Fruit fly (Drosophila melanogaster) whole organism, wandering third instar larva: ENCODE measurements around the gene ric8a.
A peak's percentile ranks its signal among the peaks of the same experiment; 100 is the strongest.

Source experiments
- CG32264 ChIP-seq: fragments of 200-800 bp; sonication (Bioruptor generic); optimal IDR thresholded peaks from 2 replicates; lab custom pipeline; 2016; ENCODE audit warnings: missing biosample characterization, missing genetic modification characterization
- CG9705 ChIP-seq: fragments of 200-800 bp; sonication (Bioruptor generic); optimal IDR thresholded peaks from 2 replicates; lab custom pipeline; 2018; ENCODE audit warnings: missing biosample characterization, mild to moderate bottlenecking, missing genetic modification characterization
- Dfd ChIP-seq: fragments of >200 bp; optimal IDR thresholded peaks from 2 replicates; lab custom pipeline; 2017; ENCODE audit warnings: missing biosample characterization, missing genetic modification characterization
- Dif ChIP-seq: fragments of 200-275, 200-300 bp; sonication (Bioruptor generic); optimal IDR thresholded peaks from 2 replicates; lab custom pipeline; 2018; ENCODE audit warnings: missing biosample characterization, missing genetic modification characterization; ENCODE audit not compliant: partially characterized antibody
- HLH106 ChIP-seq: fragments of 200-800 bp; optimal IDR thresholded peaks from 3 replicates; lab custom pipeline; 2019; ENCODE audit warnings: missing biosample characterization, mild to moderate bottlenecking, missing genetic modification characterization, moderate library complexity
- Hnf4 ChIP-seq: fragments of 200-800 bp; sonication (Bioruptor generic); optimal IDR thresholded peaks from 2 replicates; lab custom pipeline; 2016; ENCODE audit warnings: missing biosample characterization, mild to moderate bottlenecking, missing genetic modification characterization
- Hr78 ChIP-seq: fragments of >200 bp; optimal IDR thresholded peaks from 2 replicates; lab custom pipeline; 2017; ENCODE audit warnings: missing biosample characterization, missing genetic modification characterization
- Hr83 ChIP-seq: fragments of 200-300 bp; sonication (Bioruptor generic); optimal IDR thresholded peaks from 2 replicates; lab custom pipeline; 2016; ENCODE audit warnings: missing biosample characterization, mild to moderate bottlenecking, missing genetic modification characterization, moderate library complexity; ENCODE audit not compliant: poor library complexity, severe bottlenecking
- Jra ChIP-seq: sonication (Bioruptor generic); optimal IDR thresholded peaks from 2 replicates; lab custom pipeline; 2016; ENCODE audit warnings: missing biosample characterization, missing genetic modification characterization
- Myc ChIP-seq: fragments of >200 bp; optimal IDR thresholded peaks from 2 replicates; lab custom pipeline; 2017
- OdsH ChIP-seq: fragments of 200-800 bp; sonication (Bioruptor generic); optimal IDR thresholded peaks from 2 replicates; lab custom pipeline; 2016; ENCODE audit warnings: missing biosample characterization, mild to moderate bottlenecking, missing genetic modification characterization
- Rel ChIP-seq, 2 experiments: fragments of 200-800 bp; sonication (Bioruptor generic) in 1 of 2; optimal IDR thresholded peaks; 2 replicates in 1 of 2; 3 replicates in 1 of 2; lab custom pipeline; 2016 to 2019; ENCODE audit warnings: mild to moderate bottlenecking in 2 of 2, missing biosample characterization in 2 of 2, missing genetic modification characterization in 2 of 2, moderate library complexity in 1 of 2
- Sp1 ChIP-seq: fragments of 200-800 bp; sonication (Bioruptor generic); optimal IDR thresholded peaks from 3 replicates; lab custom pipeline; 2019; ENCODE audit warnings: missing biosample characterization, mild to moderate bottlenecking, missing genetic modification characterization, moderate library complexity
- br ChIP-seq: fragments of 200-800 bp; sonication (Bioruptor generic); optimal IDR thresholded peaks from 2 replicates; lab custom pipeline; 2016; ENCODE audit warnings: missing biosample characterization, missing genetic modification characterization
- brk ChIP-seq: fragments of 200-800 bp; sonication (Bioruptor generic); optimal IDR thresholded peaks from 2 replicates; lab custom pipeline; 2016; ENCODE audit warnings: missing biosample characterization, mild to moderate bottlenecking, missing genetic modification characterization
- dl ChIP-seq, 2 experiments: fragments of 175-275, 200-275 bp in 1 of 2; fragments of 200-275 bp in 1 of 2; sonication (Bioruptor generic); optimal IDR thresholded peaks; lab custom pipeline; 2018; ENCODE audit warnings: mild to moderate bottlenecking in 2 of 2, missing biosample characterization in 2 of 2, missing genetic modification characterization in 2 of 2, moderate library complexity in 2 of 2; ENCODE audit not compliant: partially characterized antibody in 2 of 2, insufficient read depth in 1 of 2
- dsf ChIP-seq: sonication (Bioruptor generic); optimal IDR thresholded peaks from 2 replicates; lab custom pipeline; 2016; ENCODE audit warnings: missing biosample characterization, missing genetic modification characterization, borderline replicate concordance
- ey ChIP-seq: fragments of 200-800 bp; sonication (Bioruptor generic); optimal IDR thresholded peaks from 2 replicates; lab custom pipeline; 2016; ENCODE audit warnings: missing biosample characterization, missing genetic modification characterization
- foxo ChIP-seq, 2 experiments: fragments of 200-800 bp; sonication (Bioruptor generic); optimal IDR thresholded peaks; 2 replicates in 1 of 2; 3 replicates in 1 of 2; lab custom pipeline; 2016 to 2017; ENCODE audit warnings: missing biosample characterization in 2 of 2, missing genetic modification characterization in 2 of 2
- fru ChIP-seq: fragments of 200-800 bp; sonication (Bioruptor generic); optimal IDR thresholded peaks from 3 replicates; lab custom pipeline; 2016; ENCODE audit warnings: missing biosample characterization, mild to moderate bottlenecking, missing genetic modification characterization
- h ChIP-seq: fragments of 200-800 bp; sonication (Bioruptor generic); optimal IDR thresholded peaks from 3 replicates; lab custom pipeline; 2016; ENCODE audit warnings: missing biosample characterization, mild to moderate bottlenecking, missing genetic modification characterization
- lola ChIP-seq: fragments of >200 bp; optimal IDR thresholded peaks from 2 replicates; lab custom pipeline; 2017; ENCODE audit warnings: missing biosample characterization, missing genetic modification characterization
- pan ChIP-seq: fragments of >200 bp; optimal IDR thresholded peaks from 2 replicates; lab custom pipeline; 2017
- psq ChIP-seq: fragments of 200-800 bp; sonication (Bioruptor generic); optimal IDR thresholded peaks from 3 replicates; lab custom pipeline; 2017; ENCODE audit warnings: missing biosample characterization, mild to moderate bottlenecking, missing genetic modification characterization, moderate library complexity
- rgr ChIP-seq: fragments of 200-800 bp; sonication (Bioruptor generic); optimal IDR thresholded peaks from 3 replicates; lab custom pipeline; 2016; ENCODE audit warnings: missing biosample characterization, mild to moderate bottlenecking, missing genetic modification characterization
- sv ChIP-seq: fragments of 200-800 bp; sonication (Bioruptor generic); optimal IDR thresholded peaks from 3 replicates; lab custom pipeline; 2016; ENCODE audit warnings: missing biosample characterization, missing genetic modification characterization
- tai ChIP-seq: sonication (Bioruptor generic); optimal IDR thresholded peaks from 2 replicates; lab custom pipeline; 2016; ENCODE audit warnings: missing biosample characterization, missing genetic modification characterization
- usp ChIP-seq: fragments of >200 bp; optimal IDR thresholded peaks from 2 replicates; lab custom pipeline; 2017; ENCODE audit warnings: missing biosample characterization, missing genetic modification characterization
- woc ChIP-seq: sonication (Bioruptor generic); optimal IDR thresholded peaks from 2 replicates; lab custom pipeline; 2016; ENCODE audit warnings: missing biosample characterization, mild to moderate bottlenecking, missing genetic modification characterization

ric8a gene

dm6 chrX:9247171-9247783 is 8.7 kb upstream of the ric8a start, which contains the start of the genes amx and Dsor1:
Gene amx, minus strand, starts transcription at chrX:9247336.
Gene Dsor1, plus strand, starts transcription at chrX:9247342.
- peak; percentile 9 for TF ChIP-seq HLH106
- TF ChIP-seq Rel (GFP tag; optimal IDR thresholded peaks at IDR 0.05; lab: Kevin White, UChicago): no peak
- TF ChIP-seq Rel (tag; optimal IDR thresholded peaks at IDR 0.05; lab: Kevin White, UChicago): peak; percentile 92
- TF ChIP-seq h: no peak
- TF ChIP-seq, all 38 proteins: peak for 2

dm6 chrX:9248040-9248439 is 7.9 kb upstream of the ric8a start:
- TF ChIP-seq lola (GFP tag; lab: Kevin White, UChicago): no peak
- TF ChIP-seq h: peak; percentile 30
- no peak for TF ChIP-seq psq (GFP tag; lab: Kevin White, UChicago)
- TF ChIP-seq Jra (GFP tag; lab: Kevin White, UChicago): no peak
- peak; percentile 38 for TF ChIP-seq HLH106
- no peak for TF ChIP-seq Hnf4
- no peak for TF ChIP-seq usp (GFP tag; lab: Kevin White, UChicago)
- no peak for TF ChIP-seq dl (GFP tag; optimal IDR thresholded peaks at IDR 0.05; lab: Kevin White, UChicago; ENCODE audit: insufficient read depth in 1 of 2, partially characterized antibody in 2 of 2)
- TF ChIP-seq Hr83 (GFP tag; lab: Kevin White, UChicago): no peak
- no peak for TF ChIP-seq Myc
- TF ChIP-seq Dfd: no peak
- peak; percentile 29 for TF ChIP-seq fru (GFP tag; lab: Kevin White, UChicago)
- no peak for TF ChIP-seq sv (GFP tag; lab: Kevin White, UChicago)
- peak in 1 of 2 experiments; percentile 44 for TF ChIP-seq foxo (GFP tag; optimal IDR thresholded peaks at IDR 0.05; lab: Kevin White, UChicago)
- TF ChIP-seq rgr (GFP tag; lab: Kevin White, UChicago): peak; percentile 32
- no peak for TF ChIP-seq CG32264 (GFP tag; lab: Kevin White, UChicago)
- TF ChIP-seq Sp1: peak; percentile 37
- TF ChIP-seq Dif: no peak
- TF ChIP-seq Hr78 (GFP tag; lab: Kevin White, UChicago): no peak
- TF ChIP-seq pan (lab: Kevin White, UChicago): no peak
- no peak for TF ChIP-seq brk (GFP tag; lab: Kevin White, UChicago)

dm6 chrX:9250161-9250831 is 5.7 kb upstream of the ric8a start, which contains the start of gene CG17754:
Gene CG17754, plus strand, starts transcription at chrX:9250420.
- peak; percentile 11 for TF ChIP-seq rgr (GFP tag; lab: Kevin White, UChicago)
- peak; percentile 7 for TF ChIP-seq fru (GFP tag; lab: Kevin White, UChicago)
- no peak for TF ChIP-seq lola (GFP tag; lab: Kevin White, UChicago)
- TF ChIP-seq woc (GFP tag; lab: Kevin White, UChicago): peak; percentile 6
- TF ChIP-seq Sp1: peak; percentile 14
- TF ChIP-seq tai (GFP tag; lab: Kevin White, UChicago): no peak
- TF ChIP-seq Rel (GFP tag; optimal IDR thresholded peaks at IDR 0.05; lab: Kevin White, UChicago): no peak
- TF ChIP-seq Rel (tag; optimal IDR thresholded peaks at IDR 0.05; lab: Kevin White, UChicago): peak; percentile 100

- TF ChIP-seq HLH106: peak; percentile 61
- no peak for TF ChIP-seq dsf (GFP tag; lab: Kevin White, UChicago)
- no peak for TF ChIP-seq usp (GFP tag; lab: Kevin White, UChicago)
- TF ChIP-seq Dif: no peak
- TF ChIP-seq Rel (GFP tag; optimal IDR thresholded peaks at IDR 0.05; lab: Kevin White, UChicago): no peak
- peak; percentile 39 for TF ChIP-seq Rel (tag; optimal IDR thresholded peaks at IDR 0.05; lab: Kevin White, UChicago)
- TF ChIP-seq ey (GFP tag; lab: Kevin White, UChicago): peak; percentile 66
- peak; percentile 50 for TF ChIP-seq Jra (GFP tag; lab: Kevin White, UChicago)
- peak; percentile 43 for TF ChIP-seq CG9705 (GFP tag; lab: Kevin White, UChicago)
- peak; percentile 56 for TF ChIP-seq Sp1
- TF ChIP-seq sv (GFP tag; lab: Kevin White, UChicago): no peak
- peak; percentile 49 for TF ChIP-seq OdsH (GFP tag; lab: Kevin White, UChicago)
- TF ChIP-seq Hnf4: peak; percentile 72
- TF ChIP-seq brk (GFP tag; lab: Kevin White, UChicago): no peak
- no peak for TF ChIP-seq tai (GFP tag; lab: Kevin White, UChicago)
- TF ChIP-seq rgr (GFP tag; lab: Kevin White, UChicago): peak; percentile 66
- peak; percentile 24 for TF ChIP-seq Hr83 (GFP tag; lab: Kevin White, UChicago)
- no peak for TF ChIP-seq pan (lab: Kevin White, UChicago)
- TF ChIP-seq foxo (GFP tag; optimal IDR thresholded peaks at IDR 0.05; lab: Kevin White, UChicago): peak in 1 of 2 experiments; percentile 70
- TF ChIP-seq woc (GFP tag; lab: Kevin White, UChicago): peak; percentile 62
- TF ChIP-seq psq (GFP tag; lab: Kevin White, UChicago): peak; percentile 25
- TF ChIP-seq h: peak; percentile 58
- TF ChIP-seq fru (GFP tag; lab: Kevin White, UChicago): peak; percentile 53
- TF ChIP-seq Dfd: no peak
- peak; percentile 55 for TF ChIP-seq br
- TF ChIP-seq, all 38 proteins: peak for 16
Measured at dm6 chrX:9251212-9251877, 4.6 kb upstream of the ric8a start.
